Fruit fly (Drosophila melanogaster) whole organism, embryonic: ENCODE data around the gene CG33986.

ENCODE experiments used
- Atf6 ChIP-seq: fragments of 200-800 bp; sonication (Bioruptor generic); IDR thresholded peaks from 2 replicates; pipeline ENCODE4 v1.3.6; 2022; ENCODE audit warnings: missing biosample characterization, missing genetic modification characterization
- Awh ChIP-seq: fragments of 200-800 bp; sonication (Bioruptor generic); IDR thresholded peaks from 2 replicates; pipeline ENCODE4, ENCODE4 v1.3.6; 2022; ENCODE audit warnings: missing biosample characterization, missing genetic modification characterization
- B-H2 ChIP-seq: fragments of 200-800 bp; sonication (Bioruptor generic); optimal IDR thresholded peaks from 2 replicates; lab custom pipeline; 2018; ENCODE audit warnings: missing biosample characterization, mild to moderate bottlenecking, missing genetic modification characterization
- CG10543 ChIP-seq: fragments of 200-800 bp; sonication (Bioruptor generic); optimal IDR thresholded peaks from 3 replicates; lab custom pipeline; 2017; ENCODE audit warnings: missing biosample characterization, mild to moderate bottlenecking, missing genetic modification characterization, moderate library complexity
- CG11695 ChIP-seq: fragments of 200-800 bp; sonication (Bioruptor generic); IDR thresholded peaks from 3 replicates; pipeline ENCODE4 v1.3.6; 2022; ENCODE audit warnings: missing biosample characterization, missing genetic modification characterization
- CG11723 ChIP-seq: fragments of 200-800 bp; sonication (Bioruptor generic); optimal IDR thresholded peaks from 2 replicates; lab custom pipeline; 2017; ENCODE audit warnings: missing biosample characterization, mild to moderate bottlenecking, missing genetic modification characterization
- CG12769 ChIP-seq: fragments of 200-800 bp; sonication (Bioruptor generic); optimal IDR thresholded peaks from 2 replicates; lab custom pipeline; 2019; ENCODE audit warnings: missing biosample characterization, mild to moderate bottlenecking, missing genetic modification characterization, moderate library complexity
- CG13287 ChIP-seq: fragments of 200-800 bp; sonication (Bioruptor generic); IDR thresholded peaks from 2 replicates; pipeline ENCODE4 v1.3.6; 2022; ENCODE audit warnings: missing biosample characterization, missing genetic modification characterization; ENCODE audit not compliant: partially characterized antibody
- CG13296 ChIP-seq: fragments of 200-800 bp; sonication (Bioruptor generic); optimal IDR thresholded peaks from 3 replicates; lab custom pipeline; 2018; ENCODE audit warnings: missing biosample characterization, mild to moderate bottlenecking, missing genetic modification characterization
- CG15073 ChIP-seq: fragments of 200-800 bp; sonication (Bioruptor generic); optimal IDR thresholded peaks from 2 replicates; lab custom pipeline; 2016; ENCODE audit warnings: missing biosample characterization, missing genetic modification characterization
- CG17568 ChIP-seq: fragments of 200-800 bp; sonication (Bioruptor generic); optimal IDR thresholded peaks from 2 replicates; lab custom pipeline; 2018; ENCODE audit warnings: missing biosample characterization, mild to moderate bottlenecking, missing genetic modification characterization, moderate library complexity
- CG18476 ChIP-seq: fragments of 200-800 bp; sonication (Bioruptor generic); optimal IDR thresholded peaks from 2 replicates; lab custom pipeline; 2016; ENCODE audit warnings: missing biosample characterization, mild to moderate bottlenecking, missing genetic modification characterization
- CG18599 ChIP-seq: fragments of 200-800 bp; sonication (Bioruptor generic); optimal IDR thresholded peaks from 3 replicates; lab custom pipeline; 2017; ENCODE audit warnings: missing biosample characterization, missing genetic modification characterization, mild to moderate bottlenecking, moderate library complexity, missing genetic modification reagents
- CG2678 ChIP-seq: fragments of 200-800 bp; sonication (Bioruptor generic); optimal IDR thresholded peaks from 3 replicates; lab custom pipeline; 2019; ENCODE audit warnings: missing biosample characterization, mild to moderate bottlenecking, missing genetic modification characterization, moderate library complexity
- CG30431 ChIP-seq: fragments of 200-800 bp; sonication (Bioruptor generic); optimal IDR thresholded peaks from 2 replicates; lab custom pipeline; 2017; ENCODE audit warnings: missing biosample characterization, missing genetic modification characterization
- CG32532 ChIP-seq: fragments of 200-800 bp; sonication (Bioruptor generic); IDR thresholded peaks from 2 replicates; pipeline ENCODE4 v1.3.6; 2022; ENCODE audit warnings: missing biosample characterization, missing genetic modification characterization
- CG3281 ChIP-seq: fragments of 200-800 bp; sonication (Bioruptor generic); optimal IDR thresholded peaks from 3 replicates; lab custom pipeline; 2017; ENCODE audit warnings: missing biosample characterization, mild to moderate bottlenecking, missing genetic modification characterization
- CG42726 ChIP-seq: fragments of 200-800 bp; sonication (Bioruptor generic); IDR thresholded peaks from 2 replicates; pipeline ENCODE4 v1.3.6; 2022; ENCODE audit warnings: missing biosample characterization, missing genetic modification characterization; ENCODE audit not compliant: partially characterized antibody
- CG6854 ChIP-seq: fragments of 200-800 bp; sonication (Bioruptor generic); optimal IDR thresholded peaks from 3 replicates; lab custom pipeline; 2017; ENCODE audit warnings: missing biosample characterization, mild to moderate bottlenecking, missing genetic modification characterization
- CG7839 ChIP-seq: fragments of 200-800 bp; sonication (Bioruptor generic); optimal IDR thresholded peaks from 3 replicates; lab custom pipeline; 2018; ENCODE audit warnings: missing biosample characterization, mild to moderate bottlenecking, missing genetic modification characterization, moderate library complexity
- CG7928 ChIP-seq: fragments of 200-800 bp; sonication (Bioruptor generic); optimal IDR thresholded peaks from 2 replicates; lab custom pipeline; 2017; ENCODE audit warnings: missing biosample characterization, mild to moderate bottlenecking, missing genetic modification characterization
- CG7987 ChIP-seq: fragments of 200-800 bp; sonication (Bioruptor generic); optimal IDR thresholded peaks from 2 replicates; lab custom pipeline; 2018; ENCODE audit warnings: missing biosample characterization, mild to moderate bottlenecking, missing genetic modification characterization, moderate library complexity
- CG9932 ChIP-seq: fragments of 200-800 bp; sonication (Bioruptor generic); IDR thresholded peaks from 2 replicates; pipeline ENCODE4 v1.3.6; 2022; ENCODE audit warnings: missing biosample characterization, missing genetic modification characterization
- Drgx ChIP-seq: fragments of 200-800 bp; sonication (Bioruptor generic); IDR thresholded peaks from 2 replicates; pipeline ENCODE4 v1.3.6; 2022; ENCODE audit warnings: missing biosample characterization, missing genetic modification characterization
- Fer1 ChIP-seq: fragments of 200-800 bp; sonication (Bioruptor generic); optimal IDR thresholded peaks from 2 replicates; lab custom pipeline; 2017; ENCODE audit warnings: missing biosample characterization, mild to moderate bottlenecking, missing genetic modification characterization
- Fer3 ChIP-seq: fragments of 200-800 bp; sonication (Bioruptor generic); optimal IDR thresholded peaks from 2 replicates; lab custom pipeline; 2018; ENCODE audit warnings: missing biosample characterization, mild to moderate bottlenecking, missing genetic modification characterization, moderate library complexity
- HHEX ChIP-seq: fragments of 200-800 bp; sonication (Bioruptor generic); optimal IDR thresholded peaks from 3 replicates; lab custom pipeline; 2017; ENCODE audit warnings: missing biosample characterization, mild to moderate bottlenecking, missing genetic modification characterization, missing genetic modification reagents
- HLH4C ChIP-seq: fragments of 200-800 bp; sonication (Bioruptor generic); IDR thresholded peaks from 3 replicates; pipeline ENCODE4 v1.3.6; 2022; ENCODE audit warnings: missing biosample characterization, missing genetic modification characterization; ENCODE audit not compliant: partially characterized antibody
- Med ChIP-seq: fragments of 200-800 bp; sonication (Bioruptor generic); peaks from one replicate; lab custom pipeline; 2016; ENCODE audit warnings: missing biosample characterization, missing genetic modification characterization, mild to moderate bottlenecking, inconsistent platforms, moderate library complexity
- Mes4 ChIP-seq: fragments of 200-800 bp; sonication (Bioruptor generic); optimal IDR thresholded peaks from 2 replicates; lab custom pipeline; 2016; ENCODE audit warnings: missing biosample characterization, missing genetic modification characterization
- Optix ChIP-seq: fragments of 200-800 bp; sonication (Bioruptor generic); IDR thresholded peaks from 3 replicates; pipeline ENCODE4 v1.3.6; 2022; ENCODE audit warnings: missing biosample characterization, missing genetic modification characterization
- Spps ChIP-seq: fragments of 200-800 bp; sonication (Bioruptor generic); optimal IDR thresholded peaks from 2 replicates; lab custom pipeline; 2018; ENCODE audit warnings: missing biosample characterization, mild to moderate bottlenecking, missing genetic modification characterization
- Sry-β ChIP-seq: fragments of 200-800 bp; sonication (Bioruptor generic); optimal IDR thresholded peaks from 2 replicates; lab custom pipeline; 2018; ENCODE audit warnings: missing biosample characterization, mild to moderate bottlenecking, missing genetic modification characterization, moderate library complexity
- az2 ChIP-seq: fragments of 200-800 bp; sonication (Bioruptor generic); optimal IDR thresholded peaks from 3 replicates; lab custom pipeline; 2016; ENCODE audit warnings: missing biosample characterization, missing genetic modification characterization
- cato ChIP-seq: fragments of 200-800 bp; sonication (Bioruptor generic); optimal IDR thresholded peaks from 2 replicates; lab custom pipeline; 2016; ENCODE audit warnings: missing biosample characterization, missing genetic modification characterization, borderline replicate concordance
- cwo ChIP-seq: fragments of 200-800 bp; sonication (Bioruptor generic); optimal IDR thresholded peaks from 3 replicates; lab custom pipeline; 2017; ENCODE audit warnings: missing biosample characterization, missing genetic modification characterization, mild to moderate bottlenecking, moderate library complexity, missing genetic modification reagents
- dimm ChIP-seq: fragments of 200-800 bp; sonication (Bioruptor generic); IDR thresholded peaks from 2 replicates; pipeline ENCODE4 v1.3.6; 2022; ENCODE audit warnings: missing biosample characterization, missing genetic modification characterization
- exex ChIP-seq: fragments of 200-800 bp; sonication (Bioruptor generic); optimal IDR thresholded peaks from 4 replicates; lab custom pipeline; 2018; ENCODE audit warnings: missing biosample characterization, mild to moderate bottlenecking, missing genetic modification characterization, moderate library complexity
- gce ChIP-seq: fragments of 200-800 bp; sonication (Bioruptor generic); IDR thresholded peaks from 3 replicates; pipeline ENCODE4 v1.3.6; 2022; ENCODE audit warnings: missing biosample characterization, missing genetic modification characterization
- gem ChIP-seq: fragments of 200-800 bp; sonication (Bioruptor generic); optimal IDR thresholded peaks from 2 replicates; lab custom pipeline; 2019; ENCODE audit warnings: missing biosample characterization, mild to moderate bottlenecking, missing genetic modification characterization, moderate library complexity
- lilli ChIP-seq: fragments of 200-800 bp; sonication (Bioruptor generic); optimal IDR thresholded peaks from 3 replicates; lab custom pipeline; 2016; ENCODE audit warnings: missing biosample characterization, missing genetic modification characterization
- pfk ChIP-seq: fragments of 200-800 bp; sonication (Bioruptor generic); optimal IDR thresholded peaks from 2 replicates; lab custom pipeline; 2018; ENCODE audit warnings: missing biosample characterization, mild to moderate bottlenecking, missing genetic modification characterization, moderate library complexity
- psq ChIP-seq: fragments of 200-800 bp; sonication (Bioruptor generic); optimal IDR thresholded peaks from 2 replicates; lab custom pipeline; 2017; ENCODE audit warnings: missing biosample characterization, missing genetic modification characterization
- ranshi ChIP-seq: fragments of 200-800 bp; sonication (Bioruptor generic); IDR thresholded peaks from 2 replicates; pipeline ENCODE4 v1.3.6; 2022; ENCODE audit warnings: missing biosample characterization, missing genetic modification characterization
- rib ChIP-seq: fragments of 200-800 bp; sonication (Bioruptor generic); IDR thresholded peaks from 2 replicates; pipeline ENCODE4 v1.3.6; 2022; ENCODE audit warnings: missing biosample characterization, missing genetic modification characterization
- row ChIP-seq: fragments of 200-800 bp; sonication (Bioruptor generic); IDR thresholded peaks from 3 replicates; pipeline ENCODE4 v1.3.6; 2022; ENCODE audit warnings: missing biosample characterization, missing genetic modification characterization
- salm ChIP-seq: fragments of 200-800 bp; sonication (Bioruptor generic); optimal IDR thresholded peaks from 2 replicates; lab custom pipeline; 2018; ENCODE audit warnings: missing biosample characterization, mild to moderate bottlenecking, missing genetic modification characterization
- stc ChIP-seq: fragments of 200-800 bp; sonication (Bioruptor generic); IDR thresholded peaks from 2 replicates; pipeline ENCODE4 v1.3.6; 2022; ENCODE audit warnings: missing biosample characterization, missing genetic modification characterization

CG33986 gene

dm6 chr3L:15501646-15501972 is 23.4 kb downstream of the CG33986 start:
- 0 out of 2 replicates have a peak, but pooled peaks have one; percentile 17 for TF ChIP-seq Atf6
- TF ChIP-seq CG12769 = peak; percentile 14
- peak; percentile 10 for TF ChIP-seq CG6854 (GFP tag; lab: Kevin White, UChicago)
- peak; percentile 69 for TF ChIP-seq cwo (GFP tag; lab: Kevin White, UChicago)
- TF ChIP-seq CG30431 (GFP tag; lab: Kevin White, UChicago) = no peak
- TF ChIP-seq CG7839 (tag; lab: Kevin White, UChicago) = peak; percentile 9
- 0 out of 2 replicates have a peak, but pooled peaks have one; percentile 15 for TF ChIP-seq stc
- peak; percentile 6 for TF ChIP-seq gem
- 0 out of 2 replicates have a peak, but pooled peaks have one; percentile 36 for TF ChIP-seq CG42726 (GFP tag; lab: Robert Waterston, UW)
- TF ChIP-seq Fer1 (GFP tag; lab: Kevin White, UChicago) = peak; percentile 18
- peak; percentile 29 for TF ChIP-seq CG2678 (tag; lab: Kevin White, UChicago)
- TF ChIP-seq dimm (GFP tag; lab: Robert Waterston, UW) = no peak
- TF ChIP-seq rib = no peak
- no peak for TF ChIP-seq gce (GFP tag; lab: Robert Waterston, UW)
- TF ChIP-seq CG10543 (GFP tag; lab: Kevin White, UChicago) = peak; percentile 30
- peak; percentile 21; the same call in 1 of the 2 replicates for TF ChIP-seq CG32532 (GFP tag; lab: Robert Waterston, UW)
- TF ChIP-seq Med (GFP tag; lab: Kevin White, UChicago) = peak; percentile 29
- TF ChIP-seq CG18599 (GFP tag; lab: Kevin White, UChicago) = peak; percentile 34
- 0 out of 2 replicates have a peak, but pooled peaks have one; percentile 23 for TF ChIP-seq CG9932 (GFP tag; lab: Robert Waterston, UW)
- TF ChIP-seq exex (tag; lab: Kevin White, UChicago) = peak; percentile 77
- peak; percentile 3 for TF ChIP-seq CG13296 (GFP tag; lab: Kevin White, UChicago)
- TF ChIP-seq CG11695 = no peak
- TF ChIP-seq row = 0 out of 3 replicates have a peak, but pooled peaks have one; percentile 7
- TF ChIP-seq lilli (GFP tag; lab: Kevin White, UChicago) = peak; percentile 10
- no peak for TF ChIP-seq CG15073 (GFP tag; lab: Kevin White, UChicago)
- TF ChIP-seq B-H2 = peak; percentile 4

- TF ChIP-seq gem (peak; percentile 10), salm (tag; lab: Kevin White, UChicago) (no peak), HHEX (no peak), CG7987 (GFP tag; lab: Kevin White, UChicago) (peak; percentile 26), CG7928 (no peak), ranshi (GFP tag; lab: Robert Waterston, UW) (no peak), Optix (GFP tag; lab: Robert Waterston, UW) (no peak), CG18476 (GFP tag; lab: Kevin White, UChicago) (no peak), Fer1 (GFP tag; lab: Kevin White, UChicago) (no peak), Awh (GFP tag; lab: Robert Waterston, UW) (no peak), cato (GFP tag; lab: Kevin White, UChicago) (no peak), CG13287 (GFP tag; lab: Robert Waterston, UW) (peak; percentile 66), Mes4 (GFP tag; lab: Kevin White, UChicago) (no peak), CG3281 (peak; percentile 3), psq (GFP tag; lab: Kevin White, UChicago) (no peak), pfk (GFP tag; lab: Kevin White, UChicago) (no peak), Spps (tag; lab: Kevin White, UChicago) (no peak), CG11723 (GFP tag; lab: Kevin White, UChicago) (no peak), Sry-β (no peak), CG17568 (no peak), HLH4C (GFP tag; lab: Robert Waterston, UW) (peak; percentile 50; the same call in 2 of the 3 replicates), Fer3 (tag; lab: Kevin White, UChicago) (no peak), az2 (GFP tag; lab: Kevin White, UChicago) (no peak), Drgx (peak; percentile 15; the same call in 1 of the 2 replicates)
Observed at dm6 chr3L:15500813-15501645, 24.0 kb downstream of the CG33986 start, which contains the start of gene CG7272. TSS of gene CG7272 (plus strand) at chr3L:15500938.
